Worm (Caenorhabditis elegans) whole organism, L2 larva: ENCODE results near the gene dhrr-1.
A peak's percentile ranks its signal among the peaks of the same experiment; 100 is the strongest.

Source experiments
- F13H6.1 ChIP-seq: sonication (generic microtip); optimal IDR thresholded peaks from 2 replicates; lab custom pipeline; 2016; ENCODE audit warnings: missing genetic modification characterization, missing compliant biosample characterization
- R02D3.7 ChIP-seq: fragments of 150-350 bp; optimal IDR thresholded peaks from 2 replicates; lab custom pipeline; 2014; ENCODE audit warnings: missing biosample characterization, missing genetic modification characterization
- Y55F3AM.14 ChIP-seq: fragments of 200-800 bp; sonication (Bioruptor generic); optimal IDR thresholded peaks from 2 replicates; lab custom pipeline; 2018; ENCODE audit warnings: mild to moderate bottlenecking, missing genetic modification characterization, missing compliant biosample characterization
- ZK546.5 ChIP-seq: sonication (generic microtip); optimal IDR thresholded peaks from 2 replicates; lab custom pipeline; 2017; ENCODE audit warnings: missing biosample characterization, missing genetic modification characterization
- aly-2 ChIP-seq: fragments of 150-350 bp; optimal IDR thresholded peaks from 2 replicates; lab custom pipeline; 2014; ENCODE audit warnings: missing biosample characterization, missing genetic modification characterization
- ama-1 ChIP-seq: fragments of 150-350 bp; optimal IDR thresholded peaks from 2 replicates; lab custom pipeline; 2018; ENCODE audit warnings: inconsistent platforms
- blmp-1 ChIP-seq: sonication (generic microtip); optimal IDR thresholded peaks from 2 replicates; lab custom pipeline; 2017; ENCODE audit warnings: missing genetic modification characterization, mild to moderate bottlenecking, missing compliant biosample characterization, antibody characterized with exemption, moderate library complexity; ENCODE audit not compliant: insufficient read depth
- ceh-82 ChIP-seq: fragments of 150-350 bp; optimal IDR thresholded peaks from 2 replicates; lab custom pipeline; 2014; ENCODE audit warnings: missing biosample characterization, missing genetic modification characterization
- crh-2 ChIP-seq: sonication (generic microtip); optimal IDR thresholded peaks from 2 replicates; lab custom pipeline; 2017; ENCODE audit warnings: missing biosample characterization, missing genetic modification characterization
- egl-27 ChIP-seq: sonication (generic microtip); optimal IDR thresholded peaks from 3 replicates; lab custom pipeline; 2017; ENCODE audit warnings: missing biosample characterization, missing genetic modification reagents, missing genetic modification characterization
- elt-1 ChIP-seq: fragments of 150-350 bp; optimal IDR thresholded peaks from 2 replicates; lab custom pipeline; 2014; ENCODE audit warnings: missing biosample characterization, missing genetic modification characterization
- elt-3 ChIP-seq: sonication (generic microtip); optimal IDR thresholded peaks from 2 replicates; lab custom pipeline; 2017; ENCODE audit warnings: missing biosample characterization, missing genetic modification characterization
- fos-1 ChIP-seq: fragments of 150-350 bp; optimal IDR thresholded peaks from 2 replicates; lab custom pipeline; 2014; ENCODE audit warnings: missing biosample characterization, missing genetic modification characterization
- gmeb-1 ChIP-seq: fragments of 150-350 bp; optimal IDR thresholded peaks from 2 replicates; lab custom pipeline; 2014; ENCODE audit warnings: missing biosample characterization, missing genetic modification characterization
- lin-11 ChIP-seq: fragments of 150-350 bp; sonication (generic microtip); optimal IDR thresholded peaks from 2 replicates; lab custom pipeline; 2014; ENCODE audit warnings: missing biosample characterization, missing genetic modification characterization, inconsistent platforms, mixed read lengths
- lin-39 ChIP-seq: fragments of 150-350 bp; optimal IDR thresholded peaks from 2 replicates; lab custom pipeline; 2014; ENCODE audit warnings: missing biosample characterization, missing genetic modification reagents, missing genetic modification characterization
- lsy-2 ChIP-seq, 2 experiments: fragments of 150-350 bp in 1 of 2; sonication (generic microtip) in 1 of 2; optimal IDR thresholded peaks; 2 replicates each; lab custom pipeline; 2014 to 2017; ENCODE audit warnings: missing biosample characterization in 2 of 2, missing genetic modification characterization in 2 of 2
- mab-5 ChIP-seq: fragments of 150-350 bp; optimal IDR thresholded peaks from 2 replicates; lab custom pipeline; 2014; ENCODE audit warnings: missing biosample characterization, missing genetic modification characterization
- mdl-1 ChIP-seq, 2 experiments: fragments of 150-350 bp in 1 of 2; sonication (generic microtip) in 1 of 2; optimal IDR thresholded peaks; 2 replicates each; lab custom pipeline; 2017; ENCODE audit warnings: missing biosample characterization in 2 of 2, missing genetic modification characterization in 2 of 2
- nhr-10 ChIP-seq: sonication (generic microtip); optimal IDR thresholded peaks from 2 replicates; lab custom pipeline; 2017; ENCODE audit warnings: missing biosample characterization, missing genetic modification characterization
- nhr-11 ChIP-seq: fragments of 150-350 bp; optimal IDR thresholded peaks from 2 replicates; lab custom pipeline; 2014; ENCODE audit warnings: missing biosample characterization, missing genetic modification characterization
- nhr-12 ChIP-seq: fragments of 150-350 bp; optimal IDR thresholded peaks from 2 replicates; lab custom pipeline; 2014; ENCODE audit warnings: missing biosample characterization, missing genetic modification characterization
- nhr-129 ChIP-seq: fragments of 150-350 bp; optimal IDR thresholded peaks from 2 replicates; lab custom pipeline; 2014; ENCODE audit warnings: missing biosample characterization, missing genetic modification characterization
- nhr-21 ChIP-seq: fragments of 150-350 bp; optimal IDR thresholded peaks from 2 replicates; lab custom pipeline; 2014; ENCODE audit warnings: missing biosample characterization, missing genetic modification characterization
- nhr-23 ChIP-seq: fragments of 150-350 bp; optimal IDR thresholded peaks from 2 replicates; lab custom pipeline; 2014; ENCODE audit warnings: missing biosample characterization, missing genetic modification reagents, missing genetic modification characterization
- nhr-237 ChIP-seq: fragments of 150-350 bp; optimal IDR thresholded peaks from 2 replicates; lab custom pipeline; 2014; ENCODE audit warnings: missing biosample characterization, missing genetic modification characterization
- nhr-25 ChIP-seq: fragments of 150-350 bp; sonication (generic microtip); optimal IDR thresholded peaks from 3 replicates; lab custom pipeline; 2014; ENCODE audit warnings: missing biosample characterization, missing genetic modification characterization
- nhr-6 ChIP-seq: fragments of 150-350 bp; optimal IDR thresholded peaks from 2 replicates; lab custom pipeline; 2014; ENCODE audit warnings: missing biosample characterization, missing genetic modification characterization
- nhr-77 ChIP-seq: fragments of 150-350 bp; optimal IDR thresholded peaks from 2 replicates; lab custom pipeline; 2014; ENCODE audit warnings: missing biosample characterization, missing genetic modification characterization
- peb-1 ChIP-seq: fragments of 150-350 bp; optimal IDR thresholded peaks from 2 replicates; lab custom pipeline; 2014; ENCODE audit warnings: missing biosample characterization, missing genetic modification characterization
- sma-3 ChIP-seq: sonication (generic microtip); optimal IDR thresholded peaks from 2 replicates; lab custom pipeline; 2016; ENCODE audit warnings: missing genetic modification reagents, missing genetic modification characterization, missing compliant biosample characterization
- sma-9 ChIP-seq, 2 experiments: fragments of 150-350 bp in 1 of 2; sonication (generic microtip) in 1 of 2; optimal IDR thresholded peaks; 2 replicates each; lab custom pipeline; 2014 to 2016; ENCODE audit warnings: missing genetic modification characterization in 2 of 2, mild to moderate bottlenecking in 1 of 2, missing biosample characterization in 1 of 2, missing compliant biosample characterization in 1 of 2, missing genetic modification reagents in 1 of 2, moderate library complexity in 1 of 2
- snpc-4 ChIP-seq: fragments of 150-350 bp; optimal IDR thresholded peaks from 2 replicates; lab custom pipeline; 2014; ENCODE audit warnings: missing biosample characterization, missing genetic modification characterization
- unc-39 ChIP-seq: fragments of 150-350 bp; optimal IDR thresholded peaks from 2 replicates; lab custom pipeline; 2014; ENCODE audit warnings: missing biosample characterization, missing genetic modification characterization
- unc-62 ChIP-seq: fragments of 150-350 bp; optimal IDR thresholded peaks from 2 replicates; lab custom pipeline; 2014; ENCODE audit warnings: missing biosample characterization, missing genetic modification reagents, missing genetic modification characterization
- zag-1 ChIP-seq: fragments of 150-350 bp; optimal IDR thresholded peaks from 2 replicates; lab custom pipeline; 2014; ENCODE audit warnings: missing biosample characterization, missing genetic modification characterization
- ztf-11 ChIP-seq: sonication (generic microtip); optimal IDR thresholded peaks from 2 replicates; lab custom pipeline; 2017; ENCODE audit warnings: missing biosample characterization, missing genetic modification characterization
- ztf-4 ChIP-seq: fragments of 150-350 bp; optimal IDR thresholded peaks from 2 replicates; lab custom pipeline; 2014; ENCODE audit warnings: missing biosample characterization, missing genetic modification characterization

Gene dhrr-1

DNA sequence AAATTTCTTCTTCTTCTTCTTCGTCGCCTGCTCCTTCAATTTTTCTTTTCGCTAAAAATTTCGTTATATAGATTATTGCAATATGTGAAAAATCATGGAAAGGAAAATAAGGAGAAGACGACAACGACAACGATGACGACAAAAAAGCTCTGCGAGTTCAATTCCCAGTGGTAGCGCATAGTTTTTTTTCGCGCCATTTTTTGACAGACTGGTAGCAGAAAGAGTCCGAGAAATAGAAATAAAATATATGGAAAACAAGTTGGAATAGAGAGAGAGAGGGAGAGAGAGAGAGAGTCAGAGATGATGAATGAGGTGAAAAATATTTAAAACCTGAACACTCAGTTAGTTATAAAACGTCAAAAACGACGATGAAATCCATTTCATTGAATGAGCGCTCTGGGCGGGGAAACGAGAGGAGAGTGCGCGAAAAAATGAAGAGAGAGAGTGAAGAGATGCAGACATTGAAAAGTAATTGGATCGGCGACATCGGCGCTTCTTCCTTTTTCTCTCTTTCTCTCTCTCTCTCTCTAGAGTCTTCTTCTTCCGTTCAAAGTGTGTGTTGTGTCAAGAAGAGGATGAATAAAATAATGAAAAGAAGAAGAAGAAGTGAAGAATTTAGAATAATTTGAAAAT, 37.5 kb downstream of the dhrr-1 start, which contains the start of gene pde-2 (continued):
- TF ChIP-seq elt-3 (tag; lab: Kevin White, UChicago) = no peak
- no peak for TF ChIP-seq ZK546.5 (tag; lab: Kevin White, UChicago)
- TF ChIP-seq unc-39 = no peak
- TF ChIP-seq nhr-12 (tag; lab: Kevin White, UChicago) = no peak
- TF ChIP-seq nhr-6 (tag; lab: Kevin White, UChicago) = peak; percentile 61
- TF ChIP-seq crh-2 (tag; lab: Kevin White, UChicago) = peak; percentile 77
- TF ChIP-seq unc-62 (GFP tag; lab: Kevin White, UChicago) = no peak
- TF ChIP-seq nhr-21 (tag; lab: Kevin White, UChicago) = no peak
- no peak for TF ChIP-seq aly-2 (tag; lab: Kevin White, UChicago)
- TF ChIP-seq lsy-2 (tag; optimal IDR thresholded peaks at IDR 0.05; lab: Kevin White, UChicago) = peak in 1 of 2 experiments; percentile 69

DNA sequence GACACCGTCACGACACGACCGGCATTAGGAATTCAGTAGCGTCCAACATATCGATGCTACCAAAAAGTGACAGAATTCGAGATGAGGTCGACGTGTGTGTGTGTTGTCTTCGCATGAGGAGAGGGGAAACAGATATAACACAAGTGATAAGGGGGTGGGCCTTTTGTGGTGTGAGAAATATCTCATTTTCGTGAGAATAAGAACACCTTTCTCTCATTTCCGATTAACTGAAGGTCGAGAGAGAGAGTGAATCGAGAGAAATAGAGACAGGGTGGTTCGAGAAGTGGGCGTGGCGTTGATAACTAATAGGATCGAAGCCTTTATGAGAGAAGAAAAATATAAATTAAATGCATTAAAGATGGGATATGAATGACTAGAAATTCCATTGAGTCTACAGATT, 38.7 kb downstream of the dhrr-1 start:
- TF ChIP-seq sma-3 (GFP tag; lab: Kevin White, UChicago) (peak; percentile 34), sma-9 (GFP tag; optimal IDR thresholded peaks at IDR 0.05; lab: Kevin White, UChicago) (peak; percentile 37), sma-9 (tag; optimal IDR thresholded peaks at IDR 0.05; lab: Kevin White, UChicago) (no peak), nhr-6 (tag; lab: Kevin White, UChicago) (no peak), peb-1 (tag; lab: Kevin White, UChicago) (no peak), mab-5 (tag; lab: Kevin White, UChicago) (no peak), egl-27 (tag; lab: Kevin White, UChicago) (no peak), mdl-1 (tag; optimal IDR thresholded peaks at IDR 0.05; lab: Kevin White, UChicago) (no peak), ceh-82 (tag; lab: Kevin White, UChicago) (no peak), nhr-12 (tag; lab: Kevin White, UChicago) (no peak), ztf-11 (tag; lab: Kevin White, UChicago) (no peak), nhr-25 (tag; lab: Kevin White, UChicago) (peak; percentile 41), nhr-237 (tag; lab: Kevin White, UChicago) (no peak), nhr-23 (tag; lab: Kevin White, UChicago) (no peak), blmp-1 (tag; lab: Kevin White, UChicago) (peak; percentile 41), fos-1 (tag; lab: Kevin White, UChicago) (no peak), F13H6.1 (tag; lab: Kevin White, UChicago) (no peak), ztf-4 (tag; lab: Kevin White, UChicago) (no peak)
- TF ChIP-seq, all 48 proteins: peak for 4

DNA sequence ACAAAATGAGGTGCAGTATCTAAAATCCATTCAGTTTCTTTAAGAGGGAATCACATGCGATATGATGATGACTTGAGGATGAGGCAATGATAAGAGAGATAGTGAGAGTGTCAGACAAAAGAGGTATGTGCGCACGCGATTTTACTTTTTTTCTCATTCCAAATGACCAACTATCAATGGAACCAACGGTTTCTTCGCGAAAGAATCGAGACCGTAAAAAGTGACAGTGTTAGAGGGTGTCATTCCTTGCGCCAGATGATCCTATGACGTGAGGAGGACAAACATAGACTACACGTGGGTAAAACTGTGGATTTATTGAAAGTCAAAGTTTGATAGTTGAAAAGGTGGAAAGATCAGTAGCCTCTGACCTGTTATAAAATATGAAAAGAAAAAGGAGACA, 39.4 kb downstream of the dhrr-1 start:
- TF ChIP-seq lsy-2 (tag; optimal IDR thresholded peaks at IDR 0.05; lab: Kevin White, UChicago) (no peak), sma-9 (GFP tag; optimal IDR thresholded peaks at IDR 0.05; lab: Kevin White, UChicago) (peak; percentile 70), sma-9 (tag; optimal IDR thresholded peaks at IDR 0.05; lab: Kevin White, UChicago) (no peak), F13H6.1 (tag; lab: Kevin White, UChicago) (no peak), nhr-77 (tag; lab: Kevin White, UChicago) (no peak), ceh-82 (tag; lab: Kevin White, UChicago) (no peak), fos-1 (tag; lab: Kevin White, UChicago) (peak; percentile 28), elt-3 (tag; lab: Kevin White, UChicago) (no peak), blmp-1 (tag; lab: Kevin White, UChicago) (peak; percentile 80), nhr-21 (tag; lab: Kevin White, UChicago) (peak; percentile 62), lin-39 (tag; lab: Kevin White, UChicago) (no peak), nhr-25 (tag; lab: Kevin White, UChicago) (peak; percentile 22), zag-1 (tag; lab: Kevin White, UChicago) (no peak), mdl-1 (tag; optimal IDR thresholded peaks at IDR 0.05; lab: Kevin White, UChicago) (peak in 1 of 2 experiments; percentile 39), nhr-129 (tag; lab: Kevin White, UChicago) (peak; percentile 78), unc-39 (no peak)
- TF ChIP-seq, all 48 proteins: peak for 7

DNA sequence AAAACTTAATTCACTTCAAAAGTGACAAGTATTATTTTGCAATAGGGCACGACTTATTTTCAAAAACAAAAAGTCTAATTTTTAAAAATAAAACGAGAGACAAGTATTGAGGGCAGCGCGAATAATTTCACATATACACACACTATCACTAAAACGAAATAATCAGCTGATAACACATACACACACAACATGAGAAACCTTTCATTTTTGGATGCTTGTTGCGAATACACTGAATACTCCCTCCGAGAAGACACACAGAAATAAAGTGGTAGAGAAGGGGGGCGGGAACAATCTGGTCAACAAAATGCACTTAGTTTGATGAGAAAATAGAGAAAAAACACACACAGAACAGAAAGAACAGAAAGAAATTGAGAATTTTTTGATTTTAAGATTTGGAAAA, 40.0 kb downstream of the dhrr-1 start:
- peak; percentile 27 for TF ChIP-seq fos-1 (tag; lab: Kevin White, UChicago)
- TF ChIP-seq lsy-2 (tag; optimal IDR thresholded peaks at IDR 0.05; lab: Kevin White, UChicago) = no peak
- TF ChIP-seq ama-1 (lab: Kevin White, UChicago) = peak; percentile 10

DNA sequence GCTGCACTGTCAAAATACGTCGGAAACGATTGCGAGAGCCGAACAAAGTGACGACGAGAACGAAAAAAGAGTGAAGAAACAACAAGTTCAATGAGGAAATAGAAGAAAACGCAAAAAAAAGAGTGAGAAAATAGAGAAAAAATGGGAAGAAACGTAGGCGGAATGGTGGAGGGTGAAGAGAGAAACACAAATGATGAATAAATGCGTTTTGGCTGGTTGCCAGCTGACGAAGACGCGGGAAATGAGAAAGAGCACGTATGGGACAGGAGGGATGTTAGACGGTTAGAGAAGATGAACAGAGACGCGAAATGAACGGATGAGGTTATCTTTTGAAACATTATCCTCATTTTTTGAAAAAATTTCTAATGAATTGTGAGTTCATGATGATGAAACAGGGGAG, 40.5 kb downstream of the dhrr-1 start:
- peak; percentile 90 for TF ChIP-seq F13H6.1 (tag; lab: Kevin White, UChicago)
- no peak for TF ChIP-seq nhr-21 (tag; lab: Kevin White, UChicago)
- TF ChIP-seq nhr-10 (tag; lab: Kevin White, UChicago) = no peak
- TF ChIP-seq sma-9 (GFP tag; optimal IDR thresholded peaks at IDR 0.05; lab: Kevin White, UChicago) = peak; percentile 83
- no peak for TF ChIP-seq sma-9 (tag; optimal IDR thresholded peaks at IDR 0.05; lab: Kevin White, UChicago)
- TF ChIP-seq ceh-82 (tag; lab: Kevin White, UChicago) = no peak
- no peak for TF ChIP-seq R02D3.7 (tag; lab: Kevin White, UChicago)
- no peak for TF ChIP-seq ama-1 (lab: Kevin White, UChicago)
- peak; percentile 40 for TF ChIP-seq fos-1 (tag; lab: Kevin White, UChicago)
- no peak for TF ChIP-seq nhr-12 (tag; lab: Kevin White, UChicago)
- no peak for TF ChIP-seq nhr-11
- no peak for TF ChIP-seq peb-1 (tag; lab: Kevin White, UChicago)
- peak; percentile 59 for TF ChIP-seq egl-27 (tag; lab: Kevin White, UChicago)
- no peak for TF ChIP-seq gmeb-1 (tag; lab: Kevin White, UChicago)
- TF ChIP-seq aly-2 (tag; lab: Kevin White, UChicago) = no peak
- no peak for TF ChIP-seq elt-1
- peak; percentile 63 for TF ChIP-seq nhr-6 (tag; lab: Kevin White, UChicago)
- peak in 1 of 2 experiments; percentile 78 for TF ChIP-seq lsy-2 (tag; optimal IDR thresholded peaks at IDR 0.05; lab: Kevin White, UChicago)
- TF ChIP-seq snpc-4 (tag; lab: Kevin White, UChicago) = no peak
- no peak for TF ChIP-seq Y55F3AM.14
- TF ChIP-seq sma-3 (GFP tag; lab: Kevin White, UChicago) = peak; percentile 4
- peak; percentile 36 for TF ChIP-seq lin-11 (tag; lab: Kevin White, UChicago)
- peak; percentile 38 for TF ChIP-seq nhr-25 (tag; lab: Kevin White, UChicago)
